Worm (Caenorhabditis elegans) whole organism, late embryonic: Measurements from ENCODE around the gene lrch-1.
A peak's percentile ranks its signal among the peaks of the same experiment; 100 is the strongest.

Experiments
- F13H6.1 ChIP-seq: sonication (generic microtip); optimal IDR thresholded peaks from 2 replicates; lab custom pipeline; 2016; ENCODE audit warnings: missing genetic modification characterization, missing compliant biosample characterization
- K09A11.1 ChIP-seq: sonication (generic microtip); optimal IDR thresholded peaks from 2 replicates; lab custom pipeline; 2017; ENCODE audit warnings: antibody characterized with exemption, mild to moderate bottlenecking, missing genetic modification characterization, missing compliant biosample characterization; ENCODE audit not compliant: insufficient read depth
- T23F11.4 ChIP-seq: fragments of 200-800 bp; sonication (Bioruptor generic); optimal IDR thresholded peaks from 2 replicates; lab custom pipeline; 2018; ENCODE audit warnings: mild to moderate bottlenecking, missing genetic modification characterization, missing compliant biosample characterization
- ahr-1 ChIP-seq: sonication (generic microtip); optimal IDR thresholded peaks from 2 replicates; lab custom pipeline; 2016; ENCODE audit warnings: missing genetic modification characterization, missing compliant biosample characterization
- ceh-14 ChIP-seq: sonication (generic microtip); optimal IDR thresholded peaks from 2 replicates; lab custom pipeline; 2016; ENCODE audit warnings: missing genotype, missing genetic modification characterization, missing compliant biosample characterization
- ceh-2 ChIP-seq: sonication (generic microtip); optimal IDR thresholded peaks from 2 replicates; lab custom pipeline; 2016; ENCODE audit warnings: missing genotype, missing genetic modification characterization, missing compliant biosample characterization
- ceh-22 ChIP-seq: sonication (generic microtip); optimal IDR thresholded peaks from 2 replicates; lab custom pipeline; 2017; ENCODE audit warnings: missing biosample characterization, missing genetic modification characterization
- ceh-31 ChIP-seq: sonication (generic microtip); optimal IDR thresholded peaks from 2 replicates; lab custom pipeline; 2016; ENCODE audit warnings: missing genetic modification characterization, missing compliant biosample characterization
- ceh-34 ChIP-seq: sonication (generic microtip); optimal IDR thresholded peaks from 2 replicates; lab custom pipeline; 2016; ENCODE audit warnings: mild to moderate bottlenecking, missing genetic modification characterization, missing compliant biosample characterization
- ceh-48 ChIP-seq: sonication (generic microtip); optimal IDR thresholded peaks from 2 replicates; lab custom pipeline; 2016; ENCODE audit warnings: missing genetic modification characterization, inconsistent platforms, missing compliant biosample characterization
- dmd-4 ChIP-seq: sonication (generic microtip); optimal IDR thresholded peaks from 2 replicates; lab custom pipeline; 2016; ENCODE audit warnings: borderline replicate concordance, missing genetic modification characterization, missing compliant biosample characterization
- dve-1 ChIP-seq: sonication (generic microtip); optimal IDR thresholded peaks from 2 replicates; lab custom pipeline; 2017; ENCODE audit warnings: antibody characterized with exemption, mild to moderate bottlenecking, missing genetic modification characterization, missing compliant biosample characterization
- elt-2 ChIP-seq: sonication (generic microtip); optimal IDR thresholded peaks from 2 replicates; lab custom pipeline; 2016; ENCODE audit warnings: missing genetic modification reagents, missing genetic modification characterization, missing compliant biosample characterization
- fax-1 ChIP-seq: sonication (generic microtip); optimal IDR thresholded peaks from 2 replicates; lab custom pipeline; 2016; ENCODE audit warnings: missing genotype, missing genetic modification characterization, missing compliant biosample characterization
- hlh-30 ChIP-seq: sonication (generic microtip); optimal IDR thresholded peaks from 2 replicates; lab custom pipeline; 2017; ENCODE audit warnings: antibody characterized with exemption, missing genetic modification characterization, missing compliant biosample characterization; ENCODE audit not compliant: insufficient read depth
- hlh-8 ChIP-seq: sonication (generic microtip); optimal IDR thresholded peaks from 2 replicates; lab custom pipeline; 2016; ENCODE audit warnings: missing genotype, missing genetic modification characterization, missing compliant biosample characterization
- mec-3 ChIP-seq: sonication (generic microtip); optimal IDR thresholded peaks from 2 replicates; lab custom pipeline; 2016; ENCODE audit warnings: borderline replicate concordance, missing genetic modification characterization, missing compliant biosample characterization
- nfya-1 ChIP-seq: sonication (generic microtip); optimal IDR thresholded peaks from 2 replicates; lab custom pipeline; 2017; ENCODE audit warnings: missing genetic modification characterization, mild to moderate bottlenecking, missing compliant biosample characterization, antibody characterized with exemption, moderate library complexity
- npax-4 ChIP-seq: sonication (generic microtip); optimal IDR thresholded peaks from 2 replicates; lab custom pipeline; 2016; ENCODE audit warnings: missing genetic modification characterization, missing compliant biosample characterization
- pat-9 ChIP-seq: fragments of 200-800 bp; sonication (Bioruptor generic); optimal IDR thresholded peaks from 2 replicates; lab custom pipeline; 2018; ENCODE audit warnings: mild to moderate bottlenecking, missing genetic modification characterization, moderate library complexity, missing compliant biosample characterization
- pha-4 ChIP-seq: fragments of 150-350 bp; optimal IDR thresholded peaks from 2 replicates; lab custom pipeline; 2018; ENCODE audit warnings: missing biosample characterization, missing genetic modification reagents, missing genetic modification characterization
- pqm-1 ChIP-seq: sonication (generic microtip); optimal IDR thresholded peaks from 2 replicates; lab custom pipeline; 2016; ENCODE audit warnings: missing genetic modification characterization, missing compliant biosample characterization
- ref-2 ChIP-seq: sonication (generic microtip); optimal IDR thresholded peaks from 2 replicates; lab custom pipeline; 2016; ENCODE audit warnings: missing genetic modification characterization, missing compliant biosample characterization
- rnt-1 ChIP-seq: sonication (generic microtip); optimal IDR thresholded peaks from 2 replicates; lab custom pipeline; 2016; ENCODE audit warnings: missing genetic modification characterization, missing compliant biosample characterization
- sdc-2 ChIP-seq: sonication (generic microtip); optimal IDR thresholded peaks from 2 replicates; lab custom pipeline; 2016; ENCODE audit warnings: missing genotype, missing genetic modification characterization, missing compliant biosample characterization
- sox-2 ChIP-seq: fragments of 200-800 bp; sonication (Bioruptor generic); IDR thresholded peaks from 2 replicates; pipeline ENCODE4 v1.3.6; 2022; ENCODE audit warnings: missing genetic modification reagents, missing genetic modification characterization, missing compliant biosample characterization
- sox-4 ChIP-seq: sonication (generic microtip); optimal IDR thresholded peaks from 2 replicates; lab custom pipeline; 2017; ENCODE audit warnings: mild to moderate bottlenecking, missing genetic modification characterization, inconsistent platforms, missing compliant biosample characterization
- tbx-2 ChIP-seq: sonication (generic microtip); optimal IDR thresholded peaks from 2 replicates; lab custom pipeline; 2016; ENCODE audit warnings: missing genetic modification characterization, missing compliant biosample characterization
- unc-42 ChIP-seq: sonication (generic microtip); optimal IDR thresholded peaks from 2 replicates; lab custom pipeline; 2016; ENCODE audit warnings: missing genotype, missing genetic modification characterization, missing compliant biosample characterization
- unc-55 ChIP-seq: sonication (generic microtip); optimal IDR thresholded peaks from 2 replicates; lab custom pipeline; 2017; ENCODE audit warnings: missing biosample characterization, missing genetic modification reagents, missing genetic modification characterization

The lrch-1 gene

ce11 chrX:6216551-6216950, at the start of gene lrch-1:
Gene lrch-1, minus strand, starts transcription at chrX:6216651.
- TF ChIP-seq hlh-8 (tag; lab: Kevin White, UChicago) (no peak), pha-4 (tag; lab: Kevin White, UChicago) (no peak), dmd-4 (tag; lab: Kevin White, UChicago) (no peak), ahr-1 (tag; lab: Kevin White, UChicago) (no peak), ceh-22 (no peak), mec-3 (no peak), ceh-14 (tag; lab: Kevin White, UChicago) (no peak), pat-9 (tag; lab: Kevin White, UChicago) (no peak), elt-2 (tag; lab: Kevin White, UChicago) (peak; percentile 29)

ce11 chrX:6263194-6263698, 46.8 kb upstream of the lrch-1 start, which contains the start of gene W05H9.4:
Gene W05H9.4, plus strand, starts transcription at chrX:6263648.
- peak; percentile 43 for TF ChIP-seq ceh-34 (tag; lab: Kevin White, UChicago)
- peak; percentile 96 for TF ChIP-seq ceh-48 (tag; lab: Kevin White, UChicago)
- peak; percentile 59 for TF ChIP-seq ceh-31 (tag; lab: Kevin White, UChicago)
- peak; percentile 4 for TF ChIP-seq fax-1 (tag; lab: Kevin White, UChicago)
- TF ChIP-seq hlh-8 (tag; lab: Kevin White, UChicago) = peak; percentile 31
- peak; percentile 70 for TF ChIP-seq nfya-1 (tag; lab: Kevin White, UChicago)
- peak; percentile 50 for TF ChIP-seq unc-55 (GFP tag; lab: Kevin White, UChicago)
- no peak for TF ChIP-seq rnt-1 (tag; lab: Kevin White, UChicago)
- peak; percentile 72 for TF ChIP-seq sdc-2 (tag; lab: Kevin White, UChicago)
- TF ChIP-seq unc-42 = peak; percentile 30
- TF ChIP-seq ref-2 (tag; lab: Kevin White, UChicago) = peak; percentile 38
- TF ChIP-seq tbx-2 (tag; lab: Kevin White, UChicago) = peak; percentile 48
- TF ChIP-seq hlh-30 (tag; lab: Kevin White, UChicago) = peak; percentile 39
- TF ChIP-seq F13H6.1 (tag; lab: Kevin White, UChicago) = no peak
- TF ChIP-seq ceh-14 (tag; lab: Kevin White, UChicago) = no peak
- TF ChIP-seq ceh-2 (tag; lab: Kevin White, UChicago) = no peak
- TF ChIP-seq, all 69 proteins: peak for 12

- peak; percentile 65 for TF ChIP-seq hlh-30 (tag; lab: Kevin White, UChicago)
- TF ChIP-seq ref-2 (tag; lab: Kevin White, UChicago) = no peak
- peak; percentile 14 for TF ChIP-seq unc-55 (GFP tag; lab: Kevin White, UChicago)
- TF ChIP-seq, all 69 proteins: peak for 2
These were observed 42.6 kb upstream of the lrch-1 start for ce11 chrX:6259081-6259480.

- TF ChIP-seq dve-1 (tag; lab: Kevin White, UChicago) = no peak
- TF ChIP-seq T23F11.4 (GFP tag; lab: Kevin White, UChicago) = no peak
- TF ChIP-seq unc-42 = peak; percentile 2
These were observed 42.0 kb upstream of the lrch-1 start for ce11 chrX:6258409-6258808.

- TF ChIP-seq unc-42 = no peak
- TF ChIP-seq sox-4 = no peak
- TF ChIP-seq ceh-22 = no peak
- no peak for TF ChIP-seq pqm-1 (tag; lab: Kevin White, UChicago)
- no peak for TF ChIP-seq K09A11.1
- no peak for TF ChIP-seq sox-2 (GFP tag; lab: Robert Waterston, UW)
- TF ChIP-seq dve-1 (tag; lab: Kevin White, UChicago) = no peak
These were observed 40.5 kb upstream of the lrch-1 start for ce11 chrX:6256969-6257368.

ce11 chrX:6256430-6256829, 40.0 kb upstream of the lrch-1 start:
- TF ChIP-seq elt-2 (tag; lab: Kevin White, UChicago) (peak; percentile 58), npax-4 (tag; lab: Kevin White, UChicago) (no peak)
- TF ChIP-seq, all 69 proteins: peak for 1
